Fruit fly (Drosophila melanogaster): ENCODE measurements around the gene NSD.

DNA sequence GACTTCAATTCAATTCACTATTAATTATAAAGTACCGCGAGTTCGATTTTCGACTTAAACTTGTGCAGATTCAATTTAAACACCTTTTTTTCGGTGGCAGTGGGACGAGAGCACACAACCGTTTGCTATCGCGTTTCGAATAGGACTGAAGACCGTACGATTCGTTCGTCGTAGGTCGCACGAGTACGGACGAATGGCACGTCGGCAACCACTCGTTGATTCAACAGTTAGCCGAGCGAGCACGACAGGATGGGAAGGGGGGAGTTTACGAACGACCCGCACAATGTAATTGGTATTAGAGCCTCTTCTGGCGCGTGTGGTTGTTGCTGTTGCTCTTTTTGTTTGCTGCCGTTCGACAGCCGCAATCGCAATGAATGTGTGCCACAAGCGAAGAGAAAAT, 32.0 kb downstream of the NSD start, which contains the start of gene CG34353:
- TF ChIP-seq Hr38 (GFP tag; optimal IDR thresholded peaks at IDR 0.05) (no peak), Eip75B (GFP tag; optimal IDR thresholded peaks at IDR 0.05) (peak; percentile 26), lz (GFP tag; optimal IDR thresholded peaks at IDR 0.05) (no peak), fkh (GFP tag; optimal IDR thresholded peaks at IDR 0.05) (no peak), esn (GFP tag; optimal IDR thresholded peaks at IDR 0.05) (no peak), cyc (GFP tag; optimal IDR thresholded peaks at IDR 0.05) (no peak)

All from whole organism, prepupa.